Fruit fly (Drosophila melanogaster) whole organism: ENCODE data around the gene CG42258.

Experiments used
- CG8478 ChIP-seq: fragments of >200 bp; optimal IDR thresholded peaks from 2 replicates; lab custom pipeline; 2018; ENCODE audit warnings: inconsistent platforms
- Dll ChIP-seq: fragments of >200 bp; optimal IDR thresholded peaks from 2 replicates; lab custom pipeline; 2017
- EcR ChIP-seq, 2 experiments: fragments of >200 bp; optimal IDR thresholded peaks; 2 replicates each; lab custom pipeline; 2017; ENCODE audit warnings: missing biosample characterization in 2 of 2, missing genetic modification characterization in 2 of 2, missing genetic modification reagents in 2 of 2
- pan ChIP-seq: fragments of >200 bp; optimal IDR thresholded peaks from 2 replicates; lab custom pipeline; 2017

dm6 chrX:12498101-12498500, 34.8 kb downstream of the CG42258 start:
- TF ChIP-seq CG8478 (no peak), pan (lab: Kevin White, UChicago) (no peak), EcR (GFP tag; optimal IDR thresholded peaks at IDR 0.05; lab: Kevin White, UChicago) (no peak), Dll (lab: Kevin White, UChicago) (no peak)
